ENCODE assay signal across 1 fruit fly cellular context in genomic region chr2L:7525123-7525874, dm6.
TF ChIP-seq lines count a peak whose summit lies in the region.

No protein-coding gene starts in this region.

TF ChIP-seq in whole organism, embryonic, 481 proteins besides CTCF, POLR2A, EP300 and RAD21 (continued from another document and continues in another):
- TF ChIP-seq NK7.1 (GFP tag; optimal IDR thresholded peaks at IDR 0.05; lab: Kevin White, UChicago) (peak; percentile 7), CG11247 (GFP tag; IDR thresholded peaks at IDR 0.05; lab: Robert Waterston, UW) (no peak), CG1832 (GFP tag; optimal IDR thresholded peaks at IDR 0.05; lab: Kevin White, UChicago) (no peak), jumu (GFP tag; optimal IDR thresholded peaks at IDR 0.05; lab: Kevin White, UChicago) (no peak), CG34224 (GFP tag; IDR thresholded peaks at IDR 0.05; lab: Robert Waterston, UW; ENCODE audit: partially characterized antibody) (no peak), Hmr (GFP tag; optimal IDR thresholded peaks at IDR 0.05; lab: Kevin White, UChicago) (peak; percentile 43), Dll (GFP tag; IDR thresholded peaks at IDR 0.05; lab: Robert Waterston, UW; ENCODE audit: partially characterized antibody) (no peak), bigmax (GFP tag; optimal IDR thresholded peaks at IDR 0.05; lab: Kevin White, UChicago) (no peak), CG10462 (GFP tag; optimal IDR thresholded peaks at IDR 0.05; lab: Kevin White, UChicago) (no peak), jigr1 (GFP tag; IDR thresholded peaks at IDR 0.05; lab: Robert Waterston, UW) (no peak), Sox102F (GFP tag; optimal IDR thresholded peaks at IDR 0.05; lab: Kevin White, UChicago) (peak; percentile 5), B-H1 (GFP tag; IDR thresholded peaks at IDR 0.05; lab: Robert Waterston, UW) (no peak), otp (GFP tag; IDR thresholded peaks at IDR 0.05; lab: Robert Waterston, UW) (peak; percentile 11; the same call in 1 of the 3 replicates), CG8478 (optimal IDR thresholded peaks at IDR 0.05; lab: Kevin White, UChicago) (no peak), CG18619 (GFP tag; optimal IDR thresholded peaks at IDR 0.05; lab: Kevin White, UChicago) (peak; percentile 39), CkIIα-i1 (GFP tag; IDR thresholded peaks at IDR 0.05; lab: Robert Waterston, UW) (no peak), eve (GFP tag; optimal IDR thresholded peaks at IDR 0.05; lab: Kevin White, UChicago) (no peak), CG7928 (GFP tag; optimal IDR thresholded peaks at IDR 0.05; lab: Kevin White, UChicago) (no peak), CG18011 (GFP tag; optimal IDR thresholded peaks at IDR 0.05; lab: Kevin White, UChicago) (no peak), Hr51 (GFP tag; optimal IDR thresholded peaks at IDR 0.05; lab: Kevin White, UChicago) (peak in 1 of 2 experiments; percentile 16), bab2 (GFP tag; optimal IDR thresholded peaks at IDR 0.05; lab: Kevin White, UChicago) (no peak), grn (GFP tag; optimal IDR thresholded peaks at IDR 0.05; lab: Kevin White, UChicago) (peak; percentile 51), repo (GFP tag; optimal IDR thresholded peaks at IDR 0.05; lab: Kevin White, UChicago) (no peak), CG3407 (GFP tag; optimal IDR thresholded peaks at IDR 0.05; lab: Kevin White, UChicago) (peak; percentile 43), Lhr (GFP tag; optimal IDR thresholded peaks at IDR 0.05; lab: Kevin White, UChicago) (no peak), CG9437 (GFP tag; optimal IDR thresholded peaks at IDR 0.05; lab: Kevin White, UChicago) (no peak), pb (GFP tag; optimal IDR thresholded peaks at IDR 0.05; lab: Kevin White, UChicago) (no peak), caup (GFP tag; optimal IDR thresholded peaks at IDR 0.05; lab: Kevin White, UChicago; ENCODE audit: severe bottlenecking) (peak; percentile 47), CG12236 (GFP tag; optimal IDR thresholded peaks at IDR 0.05; lab: Kevin White, UChicago) (no peak), CG8089 (GFP tag; optimal IDR thresholded peaks at IDR 0.05; lab: Kevin White, UChicago) (no peak), CG17328 (GFP tag; IDR thresholded peaks at IDR 0.05; lab: Robert Waterston, UW) (no peak), CG6683 (GFP tag; optimal IDR thresholded peaks at IDR 0.05; lab: Kevin White, UChicago) (no peak), ranshi (GFP tag; IDR thresholded peaks at IDR 0.05; lab: Robert Waterston, UW) (no peak), Six4 (GFP tag; optimal IDR thresholded peaks at IDR 0.05; lab: Kevin White, UChicago) (no peak), Adf1 (GFP tag; IDR thresholded peaks at IDR 0.05; lab: Robert Waterston, UW) (no peak), CrebB (tag; optimal IDR thresholded peaks at IDR 0.05; lab: Kevin White, UChicago) (peak; percentile 41), yki (optimal IDR thresholded peaks at IDR 0.05; lab: Kevin White, UChicago) (no peak), Pdp1 (GFP tag; optimal IDR thresholded peaks at IDR 0.05; lab: Kevin White, UChicago) (peak in 1 of 2 experiments; percentile 57), CG15269 (tag; optimal IDR thresholded peaks at IDR 0.05; lab: Kevin White, UChicago) (peak; percentile 2), salm (tag; optimal IDR thresholded peaks at IDR 0.05; lab: Kevin White, UChicago) (peak; percentile 19), ERR (GFP tag; optimal IDR thresholded peaks at IDR 0.05; lab: Kevin White, UChicago) (no peak), CG30020 (tag; optimal IDR thresholded peaks at IDR 0.05; lab: Kevin White, UChicago) (no peak), CG30431 (GFP tag; optimal IDR thresholded peaks at IDR 0.05; lab: Kevin White, UChicago) (no peak), CG1233 (GFP tag; optimal IDR thresholded peaks at IDR 0.05; lab: Kevin White, UChicago) (no peak), gcm2 (GFP tag; optimal IDR thresholded peaks at IDR 0.05; lab: Kevin White, UChicago) (no peak), tll (GFP tag; optimal IDR thresholded peaks at IDR 0.05; lab: Kevin White, UChicago) (no peak), so (GFP tag; IDR thresholded peaks at IDR 0.05; lab: Robert Waterston, UW) (0 out of 3 replicates have a peak, but pooled peaks have one; percentile 17), hbn (GFP tag; IDR thresholded peaks at IDR 0.05; lab: Robert Waterston, UW; ENCODE audit: partially characterized antibody) (no peak), CG15073 (GFP tag; optimal IDR thresholded peaks at IDR 0.05; lab: Kevin White, UChicago) (no peak), da (GFP tag; optimal IDR thresholded peaks at IDR 0.05; lab: Kevin White, UChicago) (no peak), CG5180 (GFP tag; optimal IDR thresholded peaks at IDR 0.05; lab: Kevin White, UChicago) (no peak), h (optimal IDR thresholded peaks at IDR 0.05; lab: Kevin White, UChicago) (no peak), crc (GFP tag; optimal IDR thresholded peaks at IDR 0.05; lab: Kevin White, UChicago) (no peak), sens (GFP tag; lab: Kevin White, UChicago) (peak; percentile 88), ase (GFP tag; IDR thresholded peaks at IDR 0.05; lab: Robert Waterston, UW) (no peak), CG33557 (GFP tag; optimal IDR thresholded peaks at IDR 0.05; lab: Kevin White, UChicago) (peak; percentile 46), oc (tag; optimal IDR thresholded peaks at IDR 0.05; lab: Kevin White, UChicago) (no peak), Ptx1 (GFP tag; IDR thresholded peaks at IDR 0.05; lab: Robert Waterston, UW) (peak; percentile 6; the same call in 1 of the 2 replicates), Gsc (GFP tag; IDR thresholded peaks at IDR 0.05; lab: Robert Waterston, UW) (no peak), crp (GFP tag; optimal IDR thresholded peaks at IDR 0.05; lab: Kevin White, UChicago) (no peak), Hsf (GFP tag; optimal IDR thresholded peaks at IDR 0.05; lab: Kevin White, UChicago) (no peak), CG17385 (GFP tag; optimal IDR thresholded peaks at IDR 0.05; lab: Kevin White, UChicago) (peak; percentile 4), Sry-β (GFP tag; optimal IDR thresholded peaks at IDR 0.05; lab: Kevin White, UChicago) (no peak), CG33213 (GFP tag; optimal IDR thresholded peaks at IDR 0.05; lab: Kevin White, UChicago) (no peak), danr (GFP tag; IDR thresholded peaks at IDR 0.05; lab: Robert Waterston, UW) (no peak), insv (GFP tag; optimal IDR thresholded peaks at IDR 0.05; lab: Kevin White, UChicago) (no peak), CG4820 (GFP tag; optimal IDR thresholded peaks at IDR 0.05; lab: Kevin White, UChicago) (no peak), CG4404 (GFP tag; IDR thresholded peaks at IDR 0.05; lab: Robert Waterston, UW) (no peak), Atf-2 (GFP tag; optimal IDR thresholded peaks at IDR 0.05; lab: Kevin White, UChicago) (no peak), CG7556 (GFP tag; optimal IDR thresholded peaks at IDR 0.05; lab: Kevin White, UChicago) (peak; percentile 25), CHES-1-like (GFP tag; optimal IDR thresholded peaks at IDR 0.05; lab: Kevin White, UChicago) (no peak), CG7745 (tag; optimal IDR thresholded peaks at IDR 0.05; lab: Kevin White, UChicago) (no peak), crol (GFP tag; IDR thresholded peaks at IDR 0.05; lab: Robert Waterston, UW) (no peak), CG31365 (tag; optimal IDR thresholded peaks at IDR 0.05; lab: Kevin White, UChicago) (no peak), CG4282 (GFP tag; optimal IDR thresholded peaks at IDR 0.05; lab: Kevin White, UChicago) (no peak), Myb (GFP tag; optimal IDR thresholded peaks at IDR 0.05; lab: Kevin White, UChicago) (no peak), fd96Cb (tag; optimal IDR thresholded peaks at IDR 0.05; lab: Kevin White, UChicago) (no peak), CG4360 (GFP tag; IDR thresholded peaks at IDR 0.05; lab: Robert Waterston, UW) (peak; percentile 65), dysf (GFP tag; IDR thresholded peaks at IDR 0.05; lab: Robert Waterston, UW) (no peak), phol (tag; optimal IDR thresholded peaks at IDR 0.05; lab: Kevin White, UChicago) (no peak), CG12104 (GFP tag; optimal IDR thresholded peaks at IDR 0.05; lab: Kevin White, UChicago) (peak; percentile 63), CG12219 (GFP tag; optimal IDR thresholded peaks at IDR 0.05; lab: Kevin White, UChicago) (no peak), Rfx (GFP tag; IDR thresholded peaks at IDR 0.05; lab: Robert Waterston, UW) (no peak; the same call in 1 of the 2 replicates), cas (GFP tag; IDR thresholded peaks at IDR 0.05; lab: Robert Waterston, UW) (no peak), Lim3 (GFP tag; IDR thresholded peaks at IDR 0.05; lab: Robert Waterston, UW) (no peak), trh (GFP tag; optimal IDR thresholded peaks at IDR 0.05; lab: Kevin White, UChicago) (no peak), sd (tag; optimal IDR thresholded peaks at IDR 0.05; lab: Kevin White, UChicago) (no peak), luna (GFP tag; optimal IDR thresholded peaks at IDR 0.05; lab: Kevin White, UChicago) (no peak), twi (tag; optimal IDR thresholded peaks at IDR 0.05; lab: Kevin White, UChicago) (no peak), Scr (GFP tag; IDR thresholded peaks at IDR 0.05; lab: Robert Waterston, UW; ENCODE audit: partially characterized antibody) (no peak), Jarid2 (GFP tag; optimal IDR thresholded peaks at IDR 0.05; lab: Kevin White, UChicago) (no peak), CG13424 (tag; optimal IDR thresholded peaks at IDR 0.05; lab: Kevin White, UChicago) (no peak), CG10543 (GFP tag; optimal IDR thresholded peaks at IDR 0.05; lab: Kevin White, UChicago) (peak; percentile 11), vnd (GFP tag; IDR thresholded peaks at IDR 0.05; lab: Robert Waterston, UW; ENCODE audit: partially characterized antibody) (no peak), Spps (tag; optimal IDR thresholded peaks at IDR 0.05; lab: Kevin White, UChicago) (no peak), Med (GFP tag; lab: Kevin White, UChicago) (peak; percentile 74), ac (GFP tag; optimal IDR thresholded peaks at IDR 0.05; lab: Kevin White, UChicago) (no peak), CG14441 (GFP tag; IDR thresholded peaks at IDR 0.05; lab: Robert Waterston, UW) (no peak), CG10959 (GFP tag; IDR thresholded peaks at IDR 0.05; lab: Robert Waterston, UW) (no peak), slou (GFP tag; optimal IDR thresholded peaks at IDR 0.05; lab: Kevin White, UChicago) (no peak), NC2α (GFP tag; optimal IDR thresholded peaks at IDR 0.05; lab: Kevin White, UChicago) (no peak), CG6272 (GFP tag; IDR thresholded peaks at IDR 0.05; lab: Robert Waterston, UW) (no peak), Nf-YB (GFP tag; optimal IDR thresholded peaks at IDR 0.05; lab: Kevin White, UChicago) (peak; percentile 37), Hr39 (optimal IDR thresholded peaks at IDR 0.05; lab: Kevin White, UChicago) (no peak), p53 (GFP tag; optimal IDR thresholded peaks at IDR 0.05; lab: Kevin White, UChicago) (no peak), Ets97D (GFP tag; optimal IDR thresholded peaks at IDR 0.05; lab: Kevin White, UChicago) (no peak), lmd (GFP tag; IDR thresholded peaks at IDR 0.05; lab: Robert Waterston, UW) (no peak), CG8944 (GFP tag; optimal IDR thresholded peaks at IDR 0.05; lab: Kevin White, UChicago) (no peak), dan (GFP tag; IDR thresholded peaks at IDR 0.05; lab: Robert Waterston, UW) (no peak), Asciz (GFP tag; optimal IDR thresholded peaks at IDR 0.05; lab: Kevin White, UChicago) (peak; percentile 56), TFAM (GFP tag; optimal IDR thresholded peaks at IDR 0.05; lab: Kevin White, UChicago) (no peak), CG4424 (GFP tag; optimal IDR thresholded peaks at IDR 0.05; lab: Kevin White, UChicago) (no peak), D19A (tag; optimal IDR thresholded peaks at IDR 0.05; lab: Kevin White, UChicago) (no peak), Xrp1 (GFP tag; IDR thresholded peaks at IDR 0.05; lab: Robert Waterston, UW) (no peak), Dip3 (GFP tag; optimal IDR thresholded peaks at IDR 0.05; lab: Kevin White, UChicago) (no peak), CG6654 (GFP tag; optimal IDR thresholded peaks at IDR 0.05; lab: Kevin White, UChicago) (no peak), amos (GFP tag; IDR thresholded peaks at IDR 0.05; lab: Robert Waterston, UW; ENCODE audit: partially characterized antibody) (no peak), ATbp (GFP tag; optimal IDR thresholded peaks at IDR 0.05; lab: Kevin White, UChicago) (peak; percentile 72), HLH4C (GFP tag; IDR thresholded peaks at IDR 0.05; lab: Robert Waterston, UW; ENCODE audit: partially characterized antibody) (no peak), Chrac-16 (GFP tag; optimal IDR thresholded peaks at IDR 0.05; lab: Kevin White, UChicago) (no peak), CG10267 (tag; optimal IDR thresholded peaks at IDR 0.05; lab: Kevin White, UChicago) (no peak), en (GFP tag; optimal IDR thresholded peaks at IDR 0.05; lab: Kevin White, UChicago) (peak; percentile 10), CG9817 (tag; optimal IDR thresholded peaks at IDR 0.05; lab: Kevin White, UChicago) (no peak), CG12744 (GFP tag; optimal IDR thresholded peaks at IDR 0.05; lab: Kevin White, UChicago) (no peak), CG7963 (GFP tag; IDR thresholded peaks at IDR 0.05; lab: Robert Waterston, UW; ENCODE audit: partially characterized antibody) (no peak), CG11456 (GFP tag; IDR thresholded peaks at IDR 0.05; lab: Robert Waterston, UW) (no peak), pfk (GFP tag; optimal IDR thresholded peaks at IDR 0.05; lab: Kevin White, UChicago) (no peak), stc (GFP tag; IDR thresholded peaks at IDR 0.05; lab: Robert Waterston, UW) (0 out of 2 replicates have a peak, but pooled peaks have one; percentile 20), gsb-n (tag; optimal IDR thresholded peaks at IDR 0.05; lab: Kevin White, UChicago) (no peak), dmrt11E (tag; optimal IDR thresholded peaks at IDR 0.05; lab: Kevin White, UChicago) (peak; percentile 40), sna (GFP tag; IDR thresholded peaks at IDR 0.05; lab: Robert Waterston, UW; ENCODE audit: partially characterized antibody) (no peak), kni (GFP tag; optimal IDR thresholded peaks at IDR 0.05; lab: Kevin White, UChicago) (no peak), cwo (GFP tag; optimal IDR thresholded peaks at IDR 0.05; lab: Kevin White, UChicago) (no peak), chinmo (GFP tag; IDR thresholded peaks at IDR 0.05; lab: Robert Waterston, UW; ENCODE audit: partially characterized antibody) (no peak), sqz (GFP tag; optimal IDR thresholded peaks at IDR 0.05; lab: Kevin White, UChicago) (peak; percentile 28), Sry-δ (GFP tag; optimal IDR thresholded peaks at IDR 0.05; lab: Kevin White, UChicago) (no peak), Hmx (GFP tag; optimal IDR thresholded peaks at IDR 0.05; lab: Kevin White, UChicago) (no peak), CG16863 (GFP tag; optimal IDR thresholded peaks at IDR 0.05; lab: Kevin White, UChicago) (no peak)
